Fruit fly (Drosophila melanogaster): ENCODE data around the gene CG7202.

CG7202 gene

DNA sequence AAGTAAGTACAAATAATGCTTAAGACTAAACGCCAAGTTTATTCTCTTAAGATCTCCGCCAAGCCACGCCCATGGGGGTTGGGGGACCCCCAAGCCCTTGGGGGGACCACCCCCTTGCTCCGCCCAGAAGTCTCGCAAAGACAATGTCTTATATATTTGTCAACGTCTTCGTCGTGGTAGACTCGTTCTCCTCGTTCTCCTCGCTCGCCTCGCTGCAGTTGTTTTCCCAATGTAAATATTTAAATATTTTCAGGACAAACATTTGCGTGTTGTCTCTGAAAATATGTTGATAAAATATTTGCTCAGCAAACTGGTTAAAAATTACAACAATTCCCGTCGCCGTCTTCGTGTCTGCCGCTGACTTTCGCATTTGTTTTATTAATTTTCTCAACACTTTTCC, 28.3 kb downstream of the CG7202 start (continued):
- TF ChIP-seq tx (GFP tag; optimal IDR thresholded peaks at IDR 0.05) (no peak), CG12391 (tag; optimal IDR thresholded peaks at IDR 0.05) (peak; percentile 71), CG10267 (tag; optimal IDR thresholded peaks at IDR 0.05) (peak; percentile 76), Hr51 (GFP tag; optimal IDR thresholded peaks at IDR 0.05) (peak in 1 of 2 experiments; percentile 57), Rfx (GFP tag; IDR thresholded peaks at IDR 0.05) (no peak; the same call in 1 of the 2 replicates), CG10654 (GFP tag; optimal IDR thresholded peaks at IDR 0.05) (peak; percentile 47), jumu (GFP tag; optimal IDR thresholded peaks at IDR 0.05) (no peak), CG2129 (GFP tag; IDR thresholded peaks at IDR 0.05; ENCODE audit: partially characterized antibody) (no peak), fd64A (GFP tag; optimal IDR thresholded peaks at IDR 0.05) (peak; percentile 91), CG2889 (GFP tag; IDR thresholded peaks at IDR 0.05) (no peak), vfl (GFP tag; optimal IDR thresholded peaks at IDR 0.05) (no peak), Taf1 (GFP tag; IDR thresholded peaks at IDR 0.05) (no peak), CG2678 (tag; optimal IDR thresholded peaks at IDR 0.05) (peak; percentile 68), CG10366 (GFP tag; IDR thresholded peaks at IDR 0.05) (no peak), ase (GFP tag; IDR thresholded peaks at IDR 0.05) (peak; percentile 27; the same call in 1 of the 3 replicates), CG15011 (GFP tag; optimal IDR thresholded peaks at IDR 0.05) (peak; percentile 83), CG12769 (tag; optimal IDR thresholded peaks at IDR 0.05) (no peak), Nf-YA (GFP tag; IDR thresholded peaks at IDR 0.05) (0 out of 2 replicates have a peak, but pooled peaks have one; percentile 19), sna (GFP tag; IDR thresholded peaks at IDR 0.05; ENCODE audit: partially characterized antibody) (no peak), HmgD (GFP tag; optimal IDR thresholded peaks at IDR 0.05) (no peak), Jarid2 (GFP tag; optimal IDR thresholded peaks at IDR 0.05) (peak; percentile 53), cad (GFP tag; optimal IDR thresholded peaks at IDR 0.05) (no peak), CG3281 (GFP tag; optimal IDR thresholded peaks at IDR 0.05) (no peak), CG32772 (GFP tag; IDR thresholded peaks at IDR 0.05) (0 out of 2 replicates have a peak, but pooled peaks have one; percentile 42), az2 (GFP tag; optimal IDR thresholded peaks at IDR 0.05) (peak; percentile 23), Pdp1 (GFP tag; optimal IDR thresholded peaks at IDR 0.05) (peak in 1 of 2 experiments; percentile 54), tap (tag; optimal IDR thresholded peaks at IDR 0.05) (peak; percentile 68), CG4854 (GFP tag; optimal IDR thresholded peaks at IDR 0.05) (peak; percentile 53), danr (GFP tag; IDR thresholded peaks at IDR 0.05) (0 out of 2 replicates have a peak, but pooled peaks have one; percentile 17), CG7839 (tag; optimal IDR thresholded peaks at IDR 0.05) (peak; percentile 73), CG6854 (GFP tag; optimal IDR thresholded peaks at IDR 0.05) (no peak), esg (GFP tag; conservative IDR thresholded peaks at IDR 0.05) (no peak), Camta (GFP tag; optimal IDR thresholded peaks at IDR 0.05) (peak; percentile 32), CG11247 (GFP tag; IDR thresholded peaks at IDR 0.05) (no peak), CG14441 (GFP tag; IDR thresholded peaks at IDR 0.05) (no peak), ems (GFP tag; optimal IDR thresholded peaks at IDR 0.05) (peak; percentile 28), ssp (GFP tag; IDR thresholded peaks at IDR 0.05) (no peak), Atf6 (GFP tag; IDR thresholded peaks at IDR 0.05) (no peak), trem (tag; optimal IDR thresholded peaks at IDR 0.05) (peak; percentile 92), CTCF (GFP tag; optimal IDR thresholded peaks at IDR 0.05) (peak; percentile 38), Mad (GFP tag; optimal IDR thresholded peaks at IDR 0.05) (peak; percentile 34), Tbp (GFP tag; optimal IDR thresholded peaks at IDR 0.05) (no peak), CG11456 (GFP tag; IDR thresholded peaks at IDR 0.05) (0 out of 3 replicates have a peak, but pooled peaks have one; percentile 44), CG32767 (GFP tag; IDR thresholded peaks at IDR 0.05) (no peak), emc (GFP tag; optimal IDR thresholded peaks at IDR 0.05) (no peak), trh (GFP tag; optimal IDR thresholded peaks at IDR 0.05) (peak; percentile 47), Chrac-16 (GFP tag; optimal IDR thresholded peaks at IDR 0.05) (no peak), Dad (GFP tag; optimal IDR thresholded peaks at IDR 0.05) (peak; percentile 29), row (GFP tag; IDR thresholded peaks at IDR 0.05) (no peak), CG17612 (GFP tag; IDR thresholded peaks at IDR 0.05) (no peak), pita (GFP tag; optimal IDR thresholded peaks at IDR 0.05) (no peak), sim (GFP tag; IDR thresholded peaks at IDR 0.05) (peak; percentile 85), CG8478 (optimal IDR thresholded peaks at IDR 0.05) (no peak)
